Worm (Caenorhabditis elegans) whole organism, early embryonic: Measurements from ENCODE around the gene R10D12.8.

Source experiments
- B0310.2 ChIP-seq: sonication (generic microtip); optimal IDR thresholded peaks from 2 replicates; lab custom pipeline; 2016; ENCODE audit warnings: mild to moderate bottlenecking, missing genetic modification characterization, missing compliant biosample characterization
- F13C5.2 ChIP-seq: sonication (generic microtip); optimal IDR thresholded peaks from 2 replicates; lab custom pipeline; 2017; ENCODE audit warnings: mild to moderate bottlenecking, missing genetic modification characterization, inconsistent platforms, missing compliant biosample characterization
- aly-1 ChIP-seq: sonication (generic microtip); optimal IDR thresholded peaks from 2 replicates; lab custom pipeline; 2016; ENCODE audit warnings: missing genetic modification characterization, missing compliant biosample characterization
- ama-1 ChIP-seq: fragments of 150-350 bp; optimal IDR thresholded peaks from 2 replicates; lab custom pipeline; 2014
- ceh-13 ChIP-seq: fragments of 200-800 bp; sonication (Bioruptor generic); optimal IDR thresholded peaks from 2 replicates; lab custom pipeline; 2018; ENCODE audit warnings: mild to moderate bottlenecking, missing genetic modification characterization, missing compliant biosample characterization
- ceh-36 ChIP-seq: sonication (generic microtip); optimal IDR thresholded peaks from 2 replicates; lab custom pipeline; 2016; ENCODE audit warnings: missing genetic modification characterization, inconsistent platforms, missing compliant biosample characterization
- ets-7 ChIP-seq: sonication (generic microtip); optimal IDR thresholded peaks from 2 replicates; lab custom pipeline; 2016; ENCODE audit warnings: missing genotype, missing genetic modification characterization, missing compliant biosample characterization
- flt-1 ChIP-seq: fragments of 200-800 bp; sonication (Bioruptor generic); IDR thresholded peaks from 2 replicates; pipeline ENCODE4 v1.3.6; 2022; ENCODE audit warnings: missing genetic modification characterization, missing compliant biosample characterization
- hmbx-1 ChIP-seq: sonication (generic microtip); optimal IDR thresholded peaks from 2 replicates; lab custom pipeline; 2016; ENCODE audit warnings: mild to moderate bottlenecking, missing genetic modification characterization, missing compliant biosample characterization
- hmg-4 ChIP-seq: fragments of 200-800 bp; sonication (Bioruptor generic); optimal IDR thresholded peaks from 2 replicates; lab custom pipeline; 2018; ENCODE audit warnings: mild to moderate bottlenecking, missing genetic modification characterization, missing compliant biosample characterization
- hnd-1 ChIP-seq: sonication (generic microtip); optimal IDR thresholded peaks from 2 replicates; lab custom pipeline; 2016; ENCODE audit warnings: missing genetic modification characterization, missing compliant biosample characterization
- pes-1 ChIP-seq: fragments of 200-800 bp; sonication (Bioruptor generic); IDR thresholded peaks from 2 replicates; pipeline ENCODE4 v1.3.6; 2022; ENCODE audit warnings: missing genetic modification reagents, missing genetic modification characterization, missing compliant biosample characterization
- scrt-1 ChIP-seq: fragments of 200-800 bp; sonication (Bioruptor generic); IDR thresholded peaks from 2 replicates; pipeline ENCODE4 v1.3.6; 2022; ENCODE audit warnings: missing genetic modification characterization, missing compliant biosample characterization
- sea-1 ChIP-seq: fragments of 200-800 bp; sonication (Bioruptor generic); conservative IDR thresholded peaks from 2 replicates; pipeline ENCODE4 v1.3.6; 2022; ENCODE audit warnings: missing genetic modification characterization, missing compliant biosample characterization
- tbx-11 ChIP-seq: fragments of 200-800 bp; sonication (Bioruptor generic); IDR thresholded peaks from 2 replicates; pipeline ENCODE4 v1.3.6; 2022; ENCODE audit warnings: missing genetic modification characterization, missing compliant biosample characterization
- tbx-37 ChIP-seq: fragments of 200-800 bp; sonication (Bioruptor generic); conservative IDR thresholded peaks from 2 replicates; pipeline ENCODE4 v1.3.6; 2022; ENCODE audit warnings: missing genetic modification reagents, missing genetic modification characterization, missing compliant biosample characterization
- tra-4 ChIP-seq: sonication (generic microtip); optimal IDR thresholded peaks from 2 replicates; lab custom pipeline; 2017; ENCODE audit warnings: missing genetic modification characterization, missing compliant biosample characterization

R10D12.8 gene

ce11 chrV:13935423-13935822 lies 17.7 kb downstream of the R10D12.8 start:
- TF ChIP-seq hnd-1 (tag; lab: Kevin White, UChicago) (no peak), sea-1 (GFP tag; lab: Robert Waterston, UW) (no peak), B0310.2 (no peak), hmg-4 (GFP tag; lab: Kevin White, UChicago) (no peak), flt-1 (GFP tag; lab: Robert Waterston, UW) (no peak), scrt-1 (no peak), pes-1 (no peak), ama-1 (lab: Kevin White, UChicago) (no peak), ets-7 (tag; lab: Kevin White, UChicago) (no peak)

ce11 chrV:13934545-13934944 lies 18.5 kb downstream of the R10D12.8 start, which contains the start of gene R10D12.1:
Gene R10D12.1, minus strand, starts transcription at chrV:13934645.
- TF ChIP-seq flt-1 (GFP tag; lab: Robert Waterston, UW) = no peak
- no peak for TF ChIP-seq tbx-37
- no peak for TF ChIP-seq hmg-4 (GFP tag; lab: Kevin White, UChicago)
- TF ChIP-seq B0310.2 = no peak
- TF ChIP-seq ama-1 (lab: Kevin White, UChicago) = no peak
- TF ChIP-seq ceh-36 = no peak
- no peak for TF ChIP-seq aly-1 (tag; lab: Kevin White, UChicago)

DNA sequence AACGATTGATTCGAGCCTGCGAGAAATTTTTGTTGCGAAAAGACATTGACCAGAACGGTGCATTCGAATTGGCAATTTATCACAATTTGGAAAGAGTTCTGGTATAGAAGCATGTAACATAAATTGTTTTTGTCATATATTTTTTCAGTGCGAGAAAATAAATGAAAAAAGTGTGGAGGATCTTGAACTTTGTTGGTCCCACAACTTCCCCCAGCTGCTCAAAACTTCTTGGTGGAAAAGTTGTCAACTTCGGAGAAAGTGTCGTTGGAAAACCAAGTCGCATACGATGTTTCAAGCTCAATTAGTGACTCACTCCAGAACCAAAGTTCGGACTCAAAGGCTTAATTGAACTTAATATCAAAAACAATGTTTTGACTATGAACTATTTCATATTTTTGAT lies 21.1 kb downstream of the R10D12.8 start:
- TF ChIP-seq hnd-1 (tag; lab: Kevin White, UChicago) (no peak), ceh-13 (no peak), hmbx-1 (no peak), ceh-36 (no peak), F13C5.2 (tag; lab: Kevin White, UChicago) (no peak), flt-1 (GFP tag; lab: Robert Waterston, UW) (no peak), tbx-37 (no peak), ets-7 (tag; lab: Kevin White, UChicago) (no peak), pes-1 (no peak), ama-1 (lab: Kevin White, UChicago) (no peak), hmg-4 (GFP tag; lab: Kevin White, UChicago) (no peak), tbx-11 (GFP tag; lab: Robert Waterston, UW) (no peak), sea-1 (GFP tag; lab: Robert Waterston, UW) (no peak)

DNA sequence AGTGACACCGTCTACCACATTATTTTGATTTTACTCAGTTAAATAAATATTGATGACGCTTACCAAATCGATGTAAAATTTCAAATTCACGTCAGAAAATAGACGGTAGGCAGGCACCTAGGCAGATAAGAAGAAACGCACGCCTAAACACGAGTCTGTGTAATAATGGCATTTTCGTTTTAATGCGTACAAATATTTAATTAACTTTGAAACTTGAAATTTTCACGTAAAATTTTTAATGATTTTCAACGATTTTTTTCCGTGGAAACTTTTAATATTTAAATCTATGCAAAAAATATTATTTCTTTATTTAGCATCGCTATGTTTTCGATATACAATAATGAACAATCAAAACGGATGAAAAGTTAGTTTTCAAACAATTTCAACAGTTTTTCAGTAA lies 21.9 kb downstream of the R10D12.8 start, which contains the start of gene C06B3.16:
TSS of gene C06B3.16 (plus strand) at position 301 of the 400 bp plus-strand sequence.
- no peak for TF ChIP-seq ama-1 (lab: Kevin White, UChicago)
- TF ChIP-seq sea-1 (GFP tag; lab: Robert Waterston, UW) = no peak
- no peak for TF ChIP-seq flt-1 (GFP tag; lab: Robert Waterston, UW)
- TF ChIP-seq ets-7 (tag; lab: Kevin White, UChicago) = no peak
- no peak for TF ChIP-seq hmbx-1
- TF ChIP-seq scrt-1 = no peak
- no peak for TF ChIP-seq ceh-13
- TF ChIP-seq aly-1 (tag; lab: Kevin White, UChicago) = no peak
- no peak for TF ChIP-seq B0310.2
- TF ChIP-seq tbx-11 (GFP tag; lab: Robert Waterston, UW) = no peak
- TF ChIP-seq hnd-1 (tag; lab: Kevin White, UChicago) = no peak
- TF ChIP-seq F13C5.2 (tag; lab: Kevin White, UChicago) = no peak
- no peak for TF ChIP-seq ceh-36
- TF ChIP-seq pes-1 = no peak
- no peak for TF ChIP-seq tra-4
- TF ChIP-seq hmg-4 (GFP tag; lab: Kevin White, UChicago) = no peak
- no peak for TF ChIP-seq tbx-37

- TF ChIP-seq hnd-1 (tag; lab: Kevin White, UChicago) = no peak
Measured at ce11 chrV:13929503-13929902, 23.6 kb downstream of the R10D12.8 start, which contains the start of gene srxa-13. Gene srxa-13, plus strand, starts transcription at chrV:13929803.

DNA sequence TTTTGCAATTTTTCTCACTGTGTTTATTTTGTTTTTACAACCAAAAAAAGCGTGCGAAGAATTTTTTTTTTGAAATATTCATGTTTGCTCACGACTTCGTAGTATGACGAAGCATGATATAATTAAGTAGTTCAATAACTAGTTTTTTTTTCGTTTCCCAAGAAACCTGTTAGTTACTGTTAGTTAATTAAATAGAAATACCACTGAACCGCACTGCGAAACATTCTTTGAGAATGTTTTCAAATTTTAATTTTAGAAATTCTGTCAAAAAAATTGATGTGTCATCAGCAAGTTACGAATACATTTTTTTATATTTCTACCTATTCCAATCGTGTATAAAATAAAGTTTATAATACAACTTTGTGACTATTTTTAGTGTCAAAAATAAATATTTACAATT lies 26.7 kb downstream of the R10D12.8 start, which contains the start of gene srxa-12:
TSS of gene srxa-12 (plus strand) at position 301 of the 400 bp plus-strand sequence.
- no peak for TF ChIP-seq flt-1 (GFP tag; lab: Robert Waterston, UW)

ce11 chrV:13923851-13924250 lies 29.2 kb downstream of the R10D12.8 start, which contains the start of gene srxa-11:
Gene srxa-11, plus strand, starts transcription at chrV:13924151.
- TF ChIP-seq tra-4 (no peak), ceh-36 (no peak), F13C5.2 (tag; lab: Kevin White, UChicago) (no peak)

DNA sequence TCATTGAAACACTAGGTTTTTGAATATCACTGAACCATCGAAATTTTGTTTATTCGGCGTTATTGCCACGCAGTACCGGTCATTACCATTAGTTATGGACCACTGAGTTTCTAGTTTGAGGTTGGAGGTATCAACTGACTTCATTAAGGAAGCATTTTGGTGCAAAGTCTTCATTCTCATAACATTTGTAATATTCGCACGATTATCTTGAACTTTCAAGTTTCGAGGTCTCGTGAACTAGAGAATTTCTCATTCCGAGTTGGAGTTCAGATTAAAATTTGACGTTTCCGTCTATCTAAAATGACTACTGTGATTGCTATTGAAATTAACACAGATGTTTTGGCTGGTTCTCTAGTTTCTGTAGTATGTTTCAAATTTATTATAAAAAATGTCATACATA lies 32.4 kb downstream of the R10D12.8 start, which contains the start of gene srx-42:
TSS of gene srx-42 (plus strand) at position 301 of the 400 bp plus-strand sequence.
- TF ChIP-seq hnd-1 (tag; lab: Kevin White, UChicago) = no peak
- no peak for TF ChIP-seq tbx-37
- no peak for TF ChIP-seq scrt-1
- TF ChIP-seq ets-7 (tag; lab: Kevin White, UChicago) = no peak
- TF ChIP-seq hmg-4 (GFP tag; lab: Kevin White, UChicago) = no peak
- TF ChIP-seq B0310.2 = no peak
- TF ChIP-seq tbx-11 (GFP tag; lab: Robert Waterston, UW) = no peak
- no peak for TF ChIP-seq ceh-36

- TF ChIP-seq ama-1 (lab: Kevin White, UChicago) (no peak), tbx-37 (no peak), sea-1 (GFP tag; lab: Robert Waterston, UW) (no peak), hmg-4 (GFP tag; lab: Kevin White, UChicago) (no peak), tbx-11 (GFP tag; lab: Robert Waterston, UW) (no peak), ceh-36 (no peak), aly-1 (tag; lab: Kevin White, UChicago) (no peak)
Measured at ce11 chrV:13918341-13918740, 34.8 kb downstream of the R10D12.8 start, which contains the start of gene str-250. Gene str-250, plus strand, starts transcription at chrV:13918641.
